Worm (Caenorhabditis elegans) whole organism, L4/young adult: Measurements from ENCODE around the gene unc-51.
"Not testable (repeated sequence)": the region's sequence is repeated elsewhere in the genome, so short reads cannot be mapped to it uniquely, and the experiment has no call there.

ENCODE experiments used
- W03F9.2 ChIP-seq: fragments of 150-350 bp; optimal IDR thresholded peaks from 2 replicates; lab custom pipeline; 2014; ENCODE audit warnings: missing biosample characterization, missing genetic modification characterization
- dao-5 ChIP-seq: sonication (generic microtip); optimal IDR thresholded peaks from 2 replicates; lab custom pipeline; 2016; ENCODE audit warnings: missing genotype, missing genetic modification characterization, moderate library complexity, missing compliant biosample characterization
- him-1 ChIP-seq: sonication (generic microtip); optimal IDR thresholded peaks from 2 replicates; lab custom pipeline; 2016; ENCODE audit warnings: missing genotype, missing genetic modification reagents, missing genetic modification characterization, missing compliant biosample characterization

DNA sequence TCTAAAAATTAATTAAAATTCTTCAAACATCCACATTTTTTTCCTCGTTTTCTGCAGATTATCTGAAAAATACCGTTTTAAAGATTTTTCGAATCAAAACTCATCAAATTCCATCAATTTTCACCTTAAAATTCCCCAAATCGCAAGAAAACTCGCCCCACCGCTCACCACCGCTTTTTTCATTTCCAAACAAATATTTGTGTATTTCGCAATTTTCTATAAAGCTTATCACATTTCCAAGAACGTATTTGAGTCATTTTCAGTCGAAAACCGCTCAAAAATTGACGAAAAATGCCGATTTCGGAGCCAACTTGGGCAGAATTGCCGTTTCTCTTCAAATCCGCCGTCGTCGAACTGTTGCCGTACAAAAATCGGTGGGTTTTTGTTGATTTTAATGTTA, 54.6 kb downstream of the unc-51 start, which contains the start of gene Y60A3A.8:
- not testable (repeated sequence) for TF ChIP-seq him-1, W03F9.2, dao-5 (tag; lab: Kevin White, UChicago)
